Fruit fly (Drosophila melanogaster) whole organism, prepupa: ENCODE measurements around the gene PNUTS.

Experiments used
- Blimp-1 ChIP-seq: fragments of 200-800 bp; sonication (Bioruptor generic); optimal IDR thresholded peaks from 3 replicates; lab custom pipeline; 2017; ENCODE audit warnings: missing biosample characterization, missing genetic modification characterization, mild to moderate bottlenecking, moderate library complexity, missing genetic modification reagents
- CG10631 ChIP-seq: fragments of 200-800 bp; sonication (Bioruptor generic); optimal IDR thresholded peaks from 2 replicates; lab custom pipeline; 2016; ENCODE audit warnings: missing biosample characterization, missing genetic modification characterization
- CG10669 ChIP-seq: fragments of 200-800 bp; sonication (Bioruptor generic); optimal IDR thresholded peaks from 3 replicates; lab custom pipeline; 2018; ENCODE audit warnings: missing biosample characterization, mild to moderate bottlenecking, missing genetic modification characterization, moderate library complexity
- CG11294 ChIP-seq: fragments of 200-800 bp; sonication (Bioruptor generic); IDR thresholded peaks from 2 replicates; pipeline ENCODE4 v1.3.6; 2022; ENCODE audit warnings: missing biosample characterization, missing genetic modification characterization
- CG11762 ChIP-seq: fragments of 200-800 bp; sonication (Bioruptor generic); optimal IDR thresholded peaks from 3 replicates; lab custom pipeline; 2016; ENCODE audit warnings: missing biosample characterization, missing genetic modification characterization; ENCODE audit not compliant: insufficient read depth
- CG11902 ChIP-seq: fragments of 200-800 bp; sonication (Bioruptor generic); optimal IDR thresholded peaks from 3 replicates; lab custom pipeline; 2016; ENCODE audit warnings: missing biosample characterization, missing genetic modification characterization
- CG15336 ChIP-seq: fragments of 200-800 bp; sonication (Bioruptor generic); IDR thresholded peaks from 2 replicates; pipeline ENCODE4 v1.3.6; 2022; ENCODE audit warnings: missing biosample characterization, missing genetic modification characterization
- CG1621 ChIP-seq: fragments of 200-800 bp; sonication (Bioruptor generic); optimal IDR thresholded peaks from 3 replicates; lab custom pipeline; 2018; ENCODE audit warnings: missing biosample characterization, mild to moderate bottlenecking, missing genetic modification characterization
- CG16779 ChIP-seq: fragments of 200-800 bp; sonication (Bioruptor generic); optimal IDR thresholded peaks from 3 replicates; lab custom pipeline; 2017; ENCODE audit warnings: missing biosample characterization, mild to moderate bottlenecking, missing genetic modification characterization
- CG3032 ChIP-seq: fragments of 200-800 bp; optimal IDR thresholded peaks from 2 replicates; lab custom pipeline; 2019; ENCODE audit warnings: missing biosample characterization, mild to moderate bottlenecking, missing genetic modification characterization, moderate library complexity
- CG31627 ChIP-seq: fragments of 200-800 bp; sonication (Bioruptor generic); optimal IDR thresholded peaks from 3 replicates; lab custom pipeline; 2016; ENCODE audit warnings: missing biosample characterization, missing genetic modification characterization
- CG32006 ChIP-seq: fragments of 200-800 bp; sonication (Bioruptor generic); optimal IDR thresholded peaks from 3 replicates; lab custom pipeline; 2017; ENCODE audit warnings: missing biosample characterization, mild to moderate bottlenecking, missing genetic modification characterization
- CG34406 ChIP-seq: fragments of 200-800 bp; sonication (Bioruptor generic); optimal IDR thresholded peaks from 3 replicates; lab custom pipeline; 2016; ENCODE audit warnings: missing biosample characterization, missing genetic modification characterization
- CG3919 ChIP-seq: fragments of 200-800 bp; sonication (Bioruptor generic); optimal IDR thresholded peaks from 3 replicates; lab custom pipeline; 2016; ENCODE audit warnings: missing biosample characterization, missing genetic modification characterization
- CG4318 ChIP-seq: fragments of 200-800 bp; sonication (Bioruptor generic); optimal IDR thresholded peaks from 3 replicates; lab custom pipeline; 2017; ENCODE audit warnings: missing biosample characterization, mild to moderate bottlenecking, missing genetic modification characterization
- CG6163 ChIP-seq: fragments of 200-800 bp; sonication (Bioruptor generic); IDR thresholded peaks from 3 replicates; pipeline ENCODE4 v1.3.6; 2022; ENCODE audit warnings: missing biosample characterization, missing genetic modification characterization
- CG6276 ChIP-seq: fragments of 200-800 bp; sonication (Bioruptor generic); optimal IDR thresholded peaks from 2 replicates; lab custom pipeline; 2017; ENCODE audit warnings: missing biosample characterization, mild to moderate bottlenecking, missing genetic modification characterization
- CG6792 ChIP-seq: fragments of 200-800 bp; sonication (Bioruptor generic); optimal IDR thresholded peaks from 3 replicates; lab custom pipeline; 2016; ENCODE audit warnings: missing biosample characterization, missing genetic modification characterization
- CG6808 ChIP-seq: fragments of 200-800 bp; sonication (Bioruptor generic); optimal IDR thresholded peaks from 3 replicates; lab custom pipeline; 2017; ENCODE audit warnings: missing biosample characterization, missing genetic modification characterization, mild to moderate bottlenecking, moderate library complexity, missing genetic modification reagents
- CG6854 ChIP-seq: fragments of 200-800 bp; sonication (Bioruptor generic); optimal IDR thresholded peaks from 2 replicates; lab custom pipeline; 2017; ENCODE audit warnings: missing biosample characterization, mild to moderate bottlenecking, missing genetic modification characterization
- CG7368 ChIP-seq: fragments of 200-800 bp; sonication (Bioruptor generic); optimal IDR thresholded peaks from 3 replicates; lab custom pipeline; 2016; ENCODE audit warnings: missing biosample characterization, missing genetic modification characterization
- CG8119 ChIP-seq: fragments of 200-800 bp; sonication (Bioruptor generic); IDR thresholded peaks from 3 replicates; pipeline ENCODE4 v1.3.6; 2022; ENCODE audit warnings: missing biosample characterization, missing genetic modification characterization
- CG8319 ChIP-seq: fragments of 200-800 bp; sonication (Bioruptor generic); optimal IDR thresholded peaks from 3 replicates; lab custom pipeline; 2016; ENCODE audit warnings: missing biosample characterization, missing genetic modification characterization
- CG8632 ChIP-seq: fragments of 200-800 bp; sonication (Bioruptor generic); optimal IDR thresholded peaks from 3 replicates; lab custom pipeline; 2016; ENCODE audit warnings: missing biosample characterization, missing genetic modification characterization
- Eip75B ChIP-seq: fragments of 200-800 bp; sonication (Bioruptor generic); optimal IDR thresholded peaks from 3 replicates; lab custom pipeline; 2016; ENCODE audit warnings: missing biosample characterization, missing genetic modification characterization
- Eip78C ChIP-seq: fragments of 200-800 bp; sonication (Bioruptor generic); peaks from one replicate; lab custom pipeline; 2016; ENCODE audit warnings: missing biosample characterization, missing genetic modification characterization
- Ets21C ChIP-seq: fragments of 200-800 bp; sonication (Bioruptor generic); optimal IDR thresholded peaks from 3 replicates; lab custom pipeline; 2016; ENCODE audit warnings: missing biosample characterization, missing genetic modification characterization
- Ets96B ChIP-seq: fragments of 200-800 bp; optimal IDR thresholded peaks from 2 replicates; lab custom pipeline; 2019; ENCODE audit warnings: missing biosample characterization, mild to moderate bottlenecking, missing genetic modification characterization, moderate library complexity
- Gug ChIP-seq: fragments of 200-800 bp; sonication (Bioruptor generic); IDR thresholded peaks from 2 replicates; pipeline ENCODE4 v1.3.6; 2022; ENCODE audit warnings: missing biosample characterization, missing genetic modification characterization
- Hr39 ChIP-seq: fragments of 200-800 bp; sonication (Bioruptor generic); optimal IDR thresholded peaks from 2 replicates; lab custom pipeline; 2016; ENCODE audit warnings: missing biosample characterization, missing genetic modification characterization
- Hr4 ChIP-seq: fragments of 200-800 bp; sonication (Bioruptor generic); optimal IDR thresholded peaks from 3 replicates; lab custom pipeline; 2016; ENCODE audit warnings: missing biosample characterization, missing genetic modification characterization
- Lpt ChIP-seq: fragments of 200-800 bp; sonication (Bioruptor generic); optimal IDR thresholded peaks from 3 replicates; lab custom pipeline; 2016; ENCODE audit warnings: missing biosample characterization, missing genetic modification characterization
- Sox102F ChIP-seq: fragments of 200-800 bp; sonication (Bioruptor generic); optimal IDR thresholded peaks from 2 replicates; lab custom pipeline; 2016; ENCODE audit warnings: missing biosample characterization, mild to moderate bottlenecking, missing genetic modification characterization
- Sox14 ChIP-seq: fragments of 200-800 bp; sonication (Bioruptor generic); optimal IDR thresholded peaks from 3 replicates; lab custom pipeline; 2016; ENCODE audit warnings: missing biosample characterization, missing genetic modification characterization
- Sox15 ChIP-seq: fragments of 200-800 bp; sonication (Bioruptor generic); optimal IDR thresholded peaks from 3 replicates; lab custom pipeline; 2016; ENCODE audit warnings: missing biosample characterization, missing genetic modification characterization
- achi ChIP-seq: fragments of 200-800 bp; sonication (Bioruptor generic); optimal IDR thresholded peaks from 3 replicates; lab custom pipeline; 2016; ENCODE audit warnings: missing biosample characterization, missing genetic modification characterization
- acj6 ChIP-seq: fragments of 200-800 bp; sonication (Bioruptor generic); optimal IDR thresholded peaks from 3 replicates; lab custom pipeline; 2016; ENCODE audit warnings: missing biosample characterization, missing genetic modification characterization
- dac ChIP-seq: fragments of 200-800 bp; sonication (Bioruptor generic); optimal IDR thresholded peaks from 2 replicates; lab custom pipeline; 2017; ENCODE audit warnings: missing biosample characterization, mild to moderate bottlenecking, missing genetic modification characterization
- dsx ChIP-seq: fragments of 200-800 bp; optimal IDR thresholded peaks from 3 replicates; lab custom pipeline; 2019; ENCODE audit warnings: missing biosample characterization, mild to moderate bottlenecking, missing genetic modification characterization, moderate library complexity; ENCODE audit not compliant: poor library complexity, severe bottlenecking
- eg ChIP-seq: fragments of 200-800 bp; sonication (Bioruptor generic); IDR thresholded peaks from 3 replicates; pipeline ENCODE4 v1.3.6; 2022; ENCODE audit warnings: missing biosample characterization, missing genetic modification characterization
- esn ChIP-seq: fragments of 200-800 bp; sonication (Bioruptor generic); optimal IDR thresholded peaks from 2 replicates; lab custom pipeline; 2016; ENCODE audit warnings: missing biosample characterization, mild to moderate bottlenecking, missing genetic modification characterization, moderate library complexity
- fd59A ChIP-seq: fragments of 200-800 bp; sonication (Bioruptor generic); optimal IDR thresholded peaks from 2 replicates; lab custom pipeline; 2017; ENCODE audit warnings: missing biosample characterization, mild to moderate bottlenecking, missing genetic modification characterization, missing genetic modification reagents
- fd85E ChIP-seq: fragments of 200-800 bp; sonication (Bioruptor generic); optimal IDR thresholded peaks from 3 replicates; lab custom pipeline; 2016; ENCODE audit warnings: missing biosample characterization, missing genetic modification characterization
- lz ChIP-seq: fragments of 200-800 bp; sonication (Bioruptor generic); optimal IDR thresholded peaks from 3 replicates; lab custom pipeline; 2016; ENCODE audit warnings: missing biosample characterization, missing genetic modification characterization
- net ChIP-seq: fragments of 200-800 bp; sonication (Bioruptor generic); optimal IDR thresholded peaks from 3 replicates; lab custom pipeline; 2016; ENCODE audit warnings: missing biosample characterization, missing genetic modification characterization
- pdm3 ChIP-seq: fragments of 200-800 bp; sonication (Bioruptor generic); optimal IDR thresholded peaks from 3 replicates; lab custom pipeline; 2016; ENCODE audit warnings: missing biosample characterization, missing genetic modification characterization
- salr ChIP-seq, 2 experiments: fragments of 200-800 bp; sonication (Bioruptor generic); optimal IDR thresholded peaks; 3 replicates each; lab custom pipeline; 2016 to 2018; ENCODE audit warnings: missing biosample characterization in 2 of 2, missing genetic modification characterization in 2 of 2, mild to moderate bottlenecking in 1 of 2
- spab ChIP-seq: fragments of 200-800 bp; sonication (Bioruptor generic); optimal IDR thresholded peaks from 2 replicates; lab custom pipeline; 2017; ENCODE audit warnings: missing biosample characterization, mild to moderate bottlenecking, missing genetic modification characterization, missing genetic modification reagents
- ss ChIP-seq, 2 experiments: fragments of 200-800 bp; sonication (Bioruptor generic); optimal IDR thresholded peaks; 2 replicates in 1 of 2; 3 replicates in 1 of 2; lab custom pipeline; 2017 to 2018; ENCODE audit warnings: mild to moderate bottlenecking in 2 of 2, missing biosample characterization in 2 of 2, missing genetic modification characterization in 2 of 2, moderate library complexity in 1 of 2
- svp ChIP-seq: fragments of 200-800 bp; sonication (Bioruptor generic); peaks from one replicate; lab custom pipeline; 2016; ENCODE audit warnings: missing biosample characterization, missing genetic modification characterization
- topi ChIP-seq: fragments of 200-800 bp; sonication (Bioruptor generic); optimal IDR thresholded peaks from 3 replicates; lab custom pipeline; 2016; ENCODE audit warnings: missing biosample characterization, missing genetic modification characterization
- vri ChIP-seq: fragments of 200-800 bp; sonication (Bioruptor generic); optimal IDR thresholded peaks from 3 replicates; lab custom pipeline; 2016; ENCODE audit warnings: missing biosample characterization, mild to moderate bottlenecking, missing genetic modification characterization

PNUTS gene

DNA sequence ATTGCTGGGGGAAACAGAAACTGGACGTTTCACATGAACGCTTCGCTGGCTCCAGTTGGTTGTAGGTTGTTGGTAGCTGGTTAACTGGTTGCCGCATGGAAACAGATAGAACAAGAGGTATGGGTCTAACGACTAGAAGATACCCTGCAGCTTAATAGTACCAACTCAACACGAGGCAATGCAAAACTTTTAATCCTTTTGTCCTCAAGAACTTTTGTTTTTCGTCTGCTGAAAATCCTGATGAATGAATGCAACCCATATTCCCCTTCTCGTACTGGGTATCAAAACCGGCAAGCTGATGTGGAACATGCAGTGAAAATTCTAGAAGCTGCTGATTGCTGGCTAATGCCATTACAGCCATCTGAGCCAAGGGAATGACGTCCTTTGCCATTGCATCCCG is 32.3 kb upstream of the PNUTS start:
- TF ChIP-seq Ets21C (GFP tag; lab: Kevin White, UChicago) (peak; percentile 28), CG3919 (GFP tag; lab: Kevin White, UChicago) (peak; percentile 75), lz (GFP tag; lab: Kevin White, UChicago) (peak; percentile 4), Hr39 (GFP tag; lab: Kevin White, UChicago) (no peak), Hr4 (GFP tag; lab: Kevin White, UChicago) (no peak), pdm3 (GFP tag; lab: Kevin White, UChicago) (peak; percentile 90), CG6276 (GFP tag; lab: Kevin White, UChicago) (peak; percentile 67), CG15336 (GFP tag; lab: Robert Waterston, UW) (peak; percentile 90), Sox15 (GFP tag; lab: Kevin White, UChicago) (no peak), CG31627 (peak; percentile 35), Eip75B (GFP tag; lab: Kevin White, UChicago) (peak; percentile 88), CG6808 (peak; percentile 33), spab (GFP tag; lab: Kevin White, UChicago) (no peak), achi (GFP tag; lab: Kevin White, UChicago) (peak; percentile 66), vri (peak; percentile 14), Sox102F (no peak), dac (peak; percentile 90), svp (no peak), salr (GFP tag; optimal IDR thresholded peaks at IDR 0.05; lab: Kevin White, UChicago) (no peak), net (peak; percentile 77), CG6792 (peak; percentile 50), CG11762 (GFP tag; lab: Kevin White, UChicago) (peak; percentile 27), CG10669 (GFP tag; lab: Kevin White, UChicago) (no peak), dsx (peak; percentile 33), topi (GFP tag; lab: Kevin White, UChicago) (no peak), CG8632 (no peak), CG7368 (GFP tag; lab: Kevin White, UChicago) (peak; percentile 54), ss (GFP tag; optimal IDR thresholded peaks at IDR 0.05; lab: Kevin White, UChicago) (peak; percentile 18 to 54), acj6 (GFP tag; lab: Kevin White, UChicago) (no peak), fd85E (GFP tag; lab: Kevin White, UChicago) (no peak), CG6163 (GFP tag; lab: Robert Waterston, UW) (peak; percentile 83), CG11294 (GFP tag; lab: Robert Waterston, UW) (peak; percentile 67), eg (GFP tag; lab: Robert Waterston, UW) (peak; percentile 93), CG16779 (tag; lab: Kevin White, UChicago) (peak; percentile 79), Gug (peak; percentile 72), CG3032 (tag; lab: Kevin White, UChicago) (peak; percentile 14), Lpt (GFP tag; lab: Kevin White, UChicago) (peak; percentile 88), Sox14 (GFP tag; lab: Kevin White, UChicago) (peak; percentile 88), Blimp-1 (no peak), Eip78C (GFP tag; lab: Kevin White, UChicago) (peak; percentile 81), CG11902 (peak; percentile 12), Ets96B (tag; lab: Kevin White, UChicago) (no peak), esn (peak; percentile 74), CG8319 (GFP tag; lab: Kevin White, UChicago) (no peak), CG4318 (GFP tag; lab: Kevin White, UChicago) (no peak), CG32006 (GFP tag; lab: Kevin White, UChicago) (peak; percentile 92), fd59A (peak; percentile 79), CG6854 (GFP tag; lab: Kevin White, UChicago) (no peak), CG34406 (GFP tag; lab: Kevin White, UChicago) (no peak), CG8119 (GFP tag; lab: Robert Waterston, UW) (peak; percentile 92), CG1621 (tag; lab: Kevin White, UChicago) (peak; percentile 53), CG10631 (peak; percentile 82)
